Fruit fly (Drosophila melanogaster): ENCODE results near the gene CG14963.

Gene CG14963

DNA sequence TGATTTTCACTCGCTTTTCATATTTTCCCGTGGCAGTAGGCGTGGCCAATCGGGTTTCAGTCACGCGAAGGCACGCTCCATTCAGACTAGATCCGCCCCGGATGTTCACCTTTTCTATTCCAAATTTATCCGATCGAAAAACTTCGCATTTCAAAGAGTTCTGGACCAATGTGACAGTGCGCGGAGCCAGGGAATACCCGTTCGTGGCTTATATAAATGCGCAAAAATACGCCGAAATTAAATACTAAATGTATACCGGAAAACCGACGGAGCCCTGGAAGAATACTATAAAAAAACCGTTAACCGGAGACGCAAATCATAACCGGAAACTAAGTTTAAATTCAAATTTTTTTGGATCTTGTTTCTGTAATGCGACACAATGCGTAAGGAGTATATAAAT lies 44.8 kb downstream of the CG14963 start, which contains the start of gene promL (continued):
- TF ChIP-seq cg (GFP tag; optimal IDR thresholded peaks at IDR 0.05) (peak; percentile 17), CG13296 (GFP tag; optimal IDR thresholded peaks at IDR 0.05) (peak; percentile 76), CG4820 (GFP tag; optimal IDR thresholded peaks at IDR 0.05) (no peak), CG34376 (GFP tag; optimal IDR thresholded peaks at IDR 0.05) (peak; percentile 75), zfh2 (GFP tag; optimal IDR thresholded peaks at IDR 0.05) (peak; percentile 6), CG8924 (tag; optimal IDR thresholded peaks at IDR 0.05) (peak; percentile 63), pnt (GFP tag; optimal IDR thresholded peaks at IDR 0.05) (no peak), CG10267 (tag; optimal IDR thresholded peaks at IDR 0.05) (peak; percentile 69), CG6683 (GFP tag; optimal IDR thresholded peaks at IDR 0.05) (no peak), fu2 (GFP tag; optimal IDR thresholded peaks at IDR 0.05) (no peak), CG12104 (GFP tag; optimal IDR thresholded peaks at IDR 0.05) (peak; percentile 59), knrl (GFP tag; IDR thresholded peaks at IDR 0.05; ENCODE audit: partially characterized antibody) (peak; percentile 26; the same call in 1 of the 3 replicates), cas (GFP tag; IDR thresholded peaks at IDR 0.05) (no peak), ro (GFP tag; IDR thresholded peaks at IDR 0.05) (no peak), Chrac-16 (GFP tag; optimal IDR thresholded peaks at IDR 0.05) (no peak), H2.0 (GFP tag; IDR thresholded peaks at IDR 0.05) (no peak), CG4282 (GFP tag; optimal IDR thresholded peaks at IDR 0.05) (no peak), CG12769 (tag; optimal IDR thresholded peaks at IDR 0.05) (peak; percentile 47), NfI (GFP tag; optimal IDR thresholded peaks at IDR 0.05) (peak; percentile 74), row (GFP tag; IDR thresholded peaks at IDR 0.05) (0 out of 3 replicates have a peak, but pooled peaks have one; percentile 31), CG13775 (GFP tag; optimal IDR thresholded peaks at IDR 0.05) (peak; percentile 66), Dek (tag; optimal IDR thresholded peaks at IDR 0.05) (peak; percentile 53), Max (GFP tag; optimal IDR thresholded peaks at IDR 0.05) (peak; percentile 11), gt (GFP tag; IDR thresholded peaks at IDR 0.05) (no peak), CG8388 (GFP tag; optimal IDR thresholded peaks at IDR 0.05) (peak; percentile 34), CG1647 (GFP tag; optimal IDR thresholded peaks at IDR 0.05) (no peak), mam (GFP tag; optimal IDR thresholded peaks at IDR 0.05) (no peak), tin (GFP tag; optimal IDR thresholded peaks at IDR 0.05) (peak; percentile 9), lilli (GFP tag; optimal IDR thresholded peaks at IDR 0.05) (peak; percentile 47), Deaf1 (tag; optimal IDR thresholded peaks at IDR 0.05) (peak; percentile 40), CG31388 (GFP tag; optimal IDR thresholded peaks at IDR 0.05) (no peak), BEAF-32 (GFP tag; optimal IDR thresholded peaks at IDR 0.05) (peak; percentile 47), Atf6 (GFP tag; IDR thresholded peaks at IDR 0.05) (no peak), sqz (GFP tag; optimal IDR thresholded peaks at IDR 0.05) (peak; percentile 40), lbe (GFP tag; optimal IDR thresholded peaks at IDR 0.05) (peak; percentile 54), CG7271 (tag; optimal IDR thresholded peaks at IDR 0.05) (peak; percentile 26), ato (GFP tag; IDR thresholded peaks at IDR 0.05; ENCODE audit: partially characterized antibody) (0 out of 2 replicates have a peak, but pooled peaks have one; percentile 9), CG12942 (GFP tag; optimal IDR thresholded peaks at IDR 0.05) (no peak), phol (tag; optimal IDR thresholded peaks at IDR 0.05) (peak; percentile 67), wdn (GFP tag; IDR thresholded peaks at IDR 0.05) (peak; percentile 15; the same call in 1 of the 2 replicates), CG10959 (GFP tag; IDR thresholded peaks at IDR 0.05) (no peak), exex (tag; optimal IDR thresholded peaks at IDR 0.05) (no peak), shn (GFP tag; optimal IDR thresholded peaks at IDR 0.05) (peak; percentile 8), dmrt11E (tag; optimal IDR thresholded peaks at IDR 0.05) (peak; percentile 40), GATAe (GFP tag; conservative IDR thresholded peaks at IDR 0.05) (no peak), stc (GFP tag; IDR thresholded peaks at IDR 0.05) (no peak), CG7357 (GFP tag; IDR thresholded peaks at IDR 0.05) (no peak), onecut (GFP tag; IDR thresholded peaks at IDR 0.05) (peak; percentile 74), gcm2 (GFP tag; optimal IDR thresholded peaks at IDR 0.05) (no peak), Jarid2 (GFP tag; optimal IDR thresholded peaks at IDR 0.05) (peak; percentile 77), ken (GFP tag; IDR thresholded peaks at IDR 0.05) (no peak)
